Fruit fly (Drosophila melanogaster): ENCODE data around the gene CG31546.
A peak's percentile ranks its signal among the peaks of the same experiment; 100 is the strongest.

The CG31546 gene

dm6 chr3R:5668928-5669739, 33.7 kb upstream of the CG31546 start, which contains the start of the genes Xe7 and Atg17 (continued):
- peak; percentile 85 for TF ChIP-seq CG8290 (GFP tag; optimal IDR thresholded peaks at IDR 0.05)
- TF ChIP-seq CG8290 (tag; optimal IDR thresholded peaks at IDR 0.05) = peak; percentile 26 to 74
- peak; percentile 85; the same call in 2 of the 3 replicates for TF ChIP-seq CG6175 (GFP tag; IDR thresholded peaks at IDR 0.05)
- peak; percentile 82 for TF ChIP-seq ham (GFP tag; IDR thresholded peaks at IDR 0.05)
- peak; percentile 84 for TF ChIP-seq CG8089 (GFP tag; optimal IDR thresholded peaks at IDR 0.05)
- peak; percentile 87 for TF ChIP-seq Usf (GFP tag; optimal IDR thresholded peaks at IDR 0.05)
- peak; percentile 95 for TF ChIP-seq Ptx1 (GFP tag; IDR thresholded peaks at IDR 0.05)
- TF ChIP-seq CG3838 (GFP tag; optimal IDR thresholded peaks at IDR 0.05) = peak; percentile 66
- TF ChIP-seq ken (GFP tag; IDR thresholded peaks at IDR 0.05) = peak; percentile 92
- peak; percentile 93 for TF ChIP-seq Hmr (GFP tag; optimal IDR thresholded peaks at IDR 0.05)
- TF ChIP-seq gro (GFP tag; optimal IDR thresholded peaks at IDR 0.05) = peak; percentile 78
- peak; percentile 20 for TF ChIP-seq gcm2 (GFP tag; optimal IDR thresholded peaks at IDR 0.05)
- TF ChIP-seq CG8924 (tag; optimal IDR thresholded peaks at IDR 0.05) = peak; percentile 89
- peak; percentile 85 for TF ChIP-seq Xrp1 (GFP tag; IDR thresholded peaks at IDR 0.05)
- TF ChIP-seq CG1024 (GFP tag; IDR thresholded peaks at IDR 0.05) = 0 out of 2 replicates have a peak, but pooled peaks have one; percentile 20
- peak; percentile 62 for TF ChIP-seq CG17912 (GFP tag; optimal IDR thresholded peaks at IDR 0.05)
- TF ChIP-seq D19B (GFP tag; optimal IDR thresholded peaks at IDR 0.05) = peak; percentile 79
- TF ChIP-seq CG11504 (tag; optimal IDR thresholded peaks at IDR 0.05) = peak; percentile 90
- TF ChIP-seq cg (GFP tag; optimal IDR thresholded peaks at IDR 0.05) = peak; percentile 73
- peak; percentile 92 for TF ChIP-seq trh (GFP tag; optimal IDR thresholded peaks at IDR 0.05)
- TF ChIP-seq fd64A (GFP tag; optimal IDR thresholded peaks at IDR 0.05) = no peak
- TF ChIP-seq NC2α (GFP tag; optimal IDR thresholded peaks at IDR 0.05) = peak; percentile 59
- peak; percentile 93 for TF ChIP-seq CG4424 (GFP tag; optimal IDR thresholded peaks at IDR 0.05)
- peak; percentile 73 for TF ChIP-seq Hand (GFP tag; optimal IDR thresholded peaks at IDR 0.05)
- TF ChIP-seq ATbp (GFP tag; optimal IDR thresholded peaks at IDR 0.05) = peak; percentile 59
- TF ChIP-seq CG32767 (GFP tag; IDR thresholded peaks at IDR 0.05) = peak; percentile 81
- no peak for TF ChIP-seq usp (GFP tag; optimal IDR thresholded peaks at IDR 0.05)
- TF ChIP-seq CG14710 (tag; optimal IDR thresholded peaks at IDR 0.05) = peak; percentile 94
- peak; percentile 97 for TF ChIP-seq CoRest (tag; optimal IDR thresholded peaks at IDR 0.05)
- TF ChIP-seq hkb (optimal IDR thresholded peaks at IDR 0.05) = peak; percentile 76
- TF ChIP-seq hkb (GFP tag; IDR thresholded peaks at IDR 0.05) = peak; percentile 74
- TF ChIP-seq CG11093 (GFP tag; IDR thresholded peaks at IDR 0.05) = peak; percentile 94
- peak; percentile 89 for TF ChIP-seq CG13894 (tag; optimal IDR thresholded peaks at IDR 0.05)
- TF ChIP-seq Vsx1 (GFP tag; optimal IDR thresholded peaks at IDR 0.05) = no peak
- peak; percentile 90 for TF ChIP-seq Aef1 (GFP tag; IDR thresholded peaks at IDR 0.05)
- peak; percentile 55 for TF ChIP-seq run (tag; optimal IDR thresholded peaks at IDR 0.05)
- peak; percentile 85 for TF ChIP-seq Atf3 (GFP tag; optimal IDR thresholded peaks at IDR 0.05)
- peak; percentile 93 for TF ChIP-seq fd96Cb (tag; optimal IDR thresholded peaks at IDR 0.05)
- TF ChIP-seq YL-1 (GFP tag; optimal IDR thresholded peaks at IDR 0.05) = peak; percentile 72
- peak; percentile 65 for TF ChIP-seq CG12071 (GFP tag; optimal IDR thresholded peaks at IDR 0.05)
- peak; percentile 85 for TF ChIP-seq CG15514 (GFP tag; optimal IDR thresholded peaks at IDR 0.05)
- TF ChIP-seq psq (GFP tag; optimal IDR thresholded peaks at IDR 0.05) = peak; percentile 23
- TF ChIP-seq CG9876 (GFP tag; optimal IDR thresholded peaks at IDR 0.05) = peak; percentile 87
- TF ChIP-seq dimm (GFP tag; IDR thresholded peaks at IDR 0.05) = peak; percentile 54
- peak; percentile 84 for TF ChIP-seq maf-S (GFP tag; optimal IDR thresholded peaks at IDR 0.05)
- TF ChIP-seq Trl (optimal IDR thresholded peaks at IDR 0.05) = no peak
- peak; percentile 89 for TF ChIP-seq Trl (GFP tag; optimal IDR thresholded peaks at IDR 0.05)
- peak; percentile 95 for TF ChIP-seq Fer2 (tag; optimal IDR thresholded peaks at IDR 0.05)
- peak; percentile 41 for TF ChIP-seq CG6254 (GFP tag; optimal IDR thresholded peaks at IDR 0.05)
- peak; percentile 81 for TF ChIP-seq HmgD (GFP tag; optimal IDR thresholded peaks at IDR 0.05)
